Worm (Caenorhabditis elegans) whole organism, young adult: ENCODE data around the gene F58G11.4.
A peak's percentile ranks its signal among the peaks of the same experiment; 100 is the strongest.

ENCODE experiments used
- F22D6.2 ChIP-seq: sonication (generic microtip); optimal IDR thresholded peaks from 2 replicates; lab custom pipeline; 2016; ENCODE audit warnings: mild to moderate bottlenecking, missing genetic modification characterization, missing compliant biosample characterization
- F39B2.1 ChIP-seq: fragments of 200-800 bp; sonication (Bioruptor generic); IDR thresholded peaks from 2 replicates; pipeline ENCODE4 v1.3.6; 2022; ENCODE audit warnings: missing genetic modification reagents, missing genetic modification characterization, missing compliant biosample characterization
- F55B11.4 ChIP-seq: sonication (generic microtip); optimal IDR thresholded peaks from 2 replicates; lab custom pipeline; 2016; ENCODE audit warnings: missing compliant biosample characterization, missing genetic modification characterization, borderline replicate concordance; ENCODE audit not compliant: insufficient read depth
- F57A8.1 ChIP-seq: fragments of 200-800 bp; sonication (Bioruptor generic); optimal IDR thresholded peaks from 2 replicates; lab custom pipeline; 2018; ENCODE audit warnings: mild to moderate bottlenecking, missing genetic modification characterization, moderate library complexity, missing compliant biosample characterization
- F57C9.4 ChIP-seq: sonication (generic microtip); optimal IDR thresholded peaks from 2 replicates; lab custom pipeline; 2017; ENCODE audit warnings: mild to moderate bottlenecking, missing genetic modification characterization, missing compliant biosample characterization
- Y53G8AR.9 ChIP-seq: fragments of 200-800 bp; sonication (Bioruptor generic); conservative IDR thresholded peaks from 2 replicates; pipeline ENCODE4 v1.3.6; 2022; ENCODE audit warnings: missing genetic modification reagents, missing genetic modification characterization, missing compliant biosample characterization
- Y67H2A.10 ChIP-seq: fragments of 200-800 bp; sonication (Bioruptor generic); conservative IDR thresholded peaks from 2 replicates; pipeline ENCODE4 v1.3.6; 2022; ENCODE audit warnings: missing genetic modification reagents, missing genetic modification characterization, missing compliant biosample characterization
- Y95B8A.8 ChIP-seq: fragments of 200-800 bp; sonication (Bioruptor generic); IDR thresholded peaks from 2 replicates; pipeline ENCODE4 v1.3.6; 2022; ENCODE audit warnings: missing genetic modification reagents, missing genetic modification characterization, missing compliant biosample characterization
- akir-1 ChIP-seq: fragments of 200-800 bp; sonication (Bioruptor generic); optimal IDR thresholded peaks from 2 replicates; lab custom pipeline; 2018; ENCODE audit warnings: mild to moderate bottlenecking, missing genetic modification characterization, moderate library complexity, missing compliant biosample characterization
- aptf-2 ChIP-seq: fragments of 200-800 bp; sonication (Bioruptor generic); conservative IDR thresholded peaks from 2 replicates; pipeline ENCODE4 v1.3.6; 2022; ENCODE audit warnings: missing genetic modification reagents, missing genetic modification characterization, missing compliant biosample characterization
- aptf-3 ChIP-seq: fragments of 200-800 bp; sonication (Bioruptor generic); IDR thresholded peaks from 2 replicates; pipeline ENCODE4 v1.3.6; 2022; ENCODE audit warnings: missing genetic modification characterization, missing compliant biosample characterization
- attf-5 ChIP-seq: fragments of 200-800 bp; sonication (Bioruptor generic); optimal IDR thresholded peaks from 2 replicates; lab custom pipeline; 2018; ENCODE audit warnings: mild to moderate bottlenecking, missing genetic modification characterization, missing compliant biosample characterization
- bed-1 ChIP-seq: fragments of 200-800 bp; sonication (Bioruptor generic); IDR thresholded peaks from 2 replicates; pipeline ENCODE4 v1.3.6; 2022; ENCODE audit warnings: missing genetic modification reagents, missing genetic modification characterization, missing compliant biosample characterization
- ceh-27 ChIP-seq: fragments of 200-800 bp; sonication (Bioruptor generic); optimal IDR thresholded peaks from 2 replicates; lab custom pipeline; 2018; ENCODE audit warnings: mild to moderate bottlenecking, missing genetic modification characterization, moderate library complexity, missing compliant biosample characterization
- ceh-79 ChIP-seq: sonication (generic microtip); optimal IDR thresholded peaks from 2 replicates; lab custom pipeline; 2017; ENCODE audit warnings: mild to moderate bottlenecking, missing genetic modification characterization, missing compliant biosample characterization
- ceh-91 ChIP-seq: fragments of 200-800 bp; sonication (Bioruptor generic); IDR thresholded peaks from 2 replicates; pipeline ENCODE4 v1.3.6; 2022; ENCODE audit warnings: missing genetic modification reagents, missing genetic modification characterization, missing compliant biosample characterization
- dpff-1 ChIP-seq: sonication (generic microtip); optimal IDR thresholded peaks from 2 replicates; lab custom pipeline; 2017; ENCODE audit warnings: mild to moderate bottlenecking, missing genetic modification characterization, missing compliant biosample characterization
- efl-1 ChIP-seq: fragments of 150-350 bp; optimal IDR thresholded peaks from 2 replicates; lab custom pipeline; 2014; ENCODE audit warnings: missing biosample characterization, missing genetic modification reagents, missing genetic modification characterization
- fkh-3 ChIP-seq: sonication (generic microtip); optimal IDR thresholded peaks from 2 replicates; lab custom pipeline; 2016; ENCODE audit warnings: mild to moderate bottlenecking, missing genetic modification characterization, missing compliant biosample characterization
- hlh-12 ChIP-seq: sonication (generic microtip); optimal IDR thresholded peaks from 2 replicates; lab custom pipeline; 2016; ENCODE audit warnings: missing genetic modification characterization, missing compliant biosample characterization
- hlh-26 ChIP-seq: fragments of 200-800 bp; sonication (Bioruptor generic); conservative IDR thresholded peaks from 2 replicates; pipeline ENCODE4 v1.3.6; 2022; ENCODE audit warnings: missing genetic modification reagents, missing genetic modification characterization, missing compliant biosample characterization
- hmg-1.2 ChIP-seq: fragments of 200-800 bp; sonication (Bioruptor generic); IDR thresholded peaks from 2 replicates; pipeline ENCODE4 v1.3.6; 2022; ENCODE audit warnings: missing genetic modification reagents, missing genetic modification characterization, missing compliant biosample characterization
- hrde-1 ChIP-seq: sonication (generic microtip); optimal IDR thresholded peaks from 2 replicates; lab custom pipeline; 2016; ENCODE audit warnings: missing genetic modification characterization, mild to moderate bottlenecking, missing compliant biosample characterization, moderate library complexity, missing genotype, missing genetic modification reagents, borderline replicate concordance
- hsf-1 ChIP-seq: fragments of 200-800 bp; sonication (Bioruptor generic); IDR thresholded peaks from 2 replicates; pipeline ENCODE4 v1.3.6; 2022; ENCODE audit warnings: missing genetic modification reagents, missing genetic modification characterization, missing compliant biosample characterization
- lin-54 ChIP-seq: fragments of 200-800 bp; sonication (Bioruptor generic); optimal IDR thresholded peaks from 2 replicates; lab custom pipeline; 2018; ENCODE audit warnings: mild to moderate bottlenecking, missing genetic modification characterization, missing compliant biosample characterization
- lsl-1 ChIP-seq: fragments of 200-800 bp; sonication (Bioruptor generic); optimal IDR thresholded peaks from 2 replicates; lab custom pipeline; 2018; ENCODE audit warnings: mild to moderate bottlenecking, missing genetic modification characterization, moderate library complexity, missing compliant biosample characterization
- madf-10 ChIP-seq: sonication (generic microtip); optimal IDR thresholded peaks from 2 replicates; lab custom pipeline; 2016; ENCODE audit warnings: mild to moderate bottlenecking, missing genetic modification characterization, missing compliant biosample characterization
- madf-3 ChIP-seq: fragments of 200-800 bp; sonication (Bioruptor generic); IDR thresholded peaks from 2 replicates; pipeline ENCODE4 v1.3.6; 2022; ENCODE audit warnings: missing genetic modification reagents, missing genetic modification characterization, missing compliant biosample characterization
- madf-6 ChIP-seq: fragments of 200-800 bp; sonication (Bioruptor generic); IDR thresholded peaks from 2 replicates; pipeline ENCODE4 v1.3.6; 2022; ENCODE audit warnings: missing genetic modification reagents, missing genetic modification characterization, missing compliant biosample characterization
- madf-8 ChIP-seq: fragments of 200-800 bp; sonication (Bioruptor generic); conservative IDR thresholded peaks from 2 replicates; pipeline ENCODE4 v1.3.6; 2022; ENCODE audit warnings: missing genetic modification reagents, missing genetic modification characterization, missing compliant biosample characterization
- mcd-1 ChIP-seq: fragments of 200-800 bp; sonication (Bioruptor generic); IDR thresholded peaks from 2 replicates; pipeline ENCODE4 v1.3.6; 2022; ENCODE audit warnings: missing genetic modification reagents, missing genetic modification characterization, missing compliant biosample characterization
- pbrm-1 ChIP-seq: fragments of 200-800 bp; sonication (Bioruptor generic); IDR thresholded peaks from 2 replicates; pipeline ENCODE4 v1.3.6; 2022; ENCODE audit warnings: missing genetic modification reagents, missing genetic modification characterization, missing compliant biosample characterization
- rcor-1 ChIP-seq: fragments of 200-800 bp; sonication (Bioruptor generic); IDR thresholded peaks from 2 replicates; pipeline ENCODE4 v1.3.6; 2022; ENCODE audit warnings: missing genetic modification reagents, missing genetic modification characterization, missing compliant biosample characterization
- rec-8 ChIP-seq, 2 experiments: sonication (generic microtip); optimal IDR thresholded peaks; 2 replicates each; lab custom pipeline; 2016; ENCODE audit warnings: mild to moderate bottlenecking in 2 of 2, missing genetic modification characterization in 2 of 2, missing genetic modification reagents in 2 of 2, missing genotype in 2 of 2, missing biosample characterization in 1 of 2, missing compliant biosample characterization in 1 of 2, moderate library complexity in 1 of 2
- repo-1 ChIP-seq: sonication (generic microtip); optimal IDR thresholded peaks from 2 replicates; lab custom pipeline; 2017; ENCODE audit warnings: mild to moderate bottlenecking, missing genetic modification characterization, missing compliant biosample characterization
- sea-2 ChIP-seq: fragments of 200-800 bp; sonication (Bioruptor generic); IDR thresholded peaks from 2 replicates; pipeline ENCODE4 v1.3.6; 2022; ENCODE audit warnings: missing genetic modification characterization, missing compliant biosample characterization
- snpc-1.3 ChIP-seq: sonication (generic microtip); optimal IDR thresholded peaks from 2 replicates; lab custom pipeline; 2017; ENCODE audit warnings: missing genetic modification characterization, mild to moderate bottlenecking, missing compliant biosample characterization, antibody characterized with exemption, moderate library complexity, missing genotype, missing genetic modification reagents; ENCODE audit not compliant: insufficient read depth
- snpc-4 ChIP-seq, 5 experiments: fragments of 150-350 bp in 1 of 5; sonication (generic microtip) in 4 of 5; optimal IDR thresholded peaks; 2 replicates each; lab custom pipeline; 2014 to 2018; ENCODE audit warnings: missing genetic modification characterization in 5 of 5, missing biosample characterization in 3 of 5, antibody characterized with exemption in 2 of 5, mild to moderate bottlenecking in 2 of 5, missing compliant biosample characterization in 2 of 5, missing genotype in 2 of 5, moderate library complexity in 2 of 5, missing genetic modification reagents in 1 of 5
- sptf-2 ChIP-seq: fragments of 200-800 bp; sonication (Bioruptor generic); optimal IDR thresholded peaks from 2 replicates; lab custom pipeline; 2018; ENCODE audit warnings: mild to moderate bottlenecking, missing genetic modification characterization, missing compliant biosample characterization
- tbp1 ChIP-seq: fragments of 200-800 bp; sonication (Bioruptor generic); optimal IDR thresholded peaks from 2 replicates; lab custom pipeline; 2018; ENCODE audit warnings: mild to moderate bottlenecking, missing genetic modification characterization, missing compliant biosample characterization
- xnd-1 ChIP-seq: sonication (generic microtip); optimal IDR thresholded peaks from 2 replicates; lab custom pipeline; 2016; ENCODE audit warnings: missing genotype, missing genetic modification reagents, missing genetic modification characterization, missing compliant biosample characterization
- zim-3 ChIP-seq: sonication (generic microtip); optimal IDR thresholded peaks from 2 replicates; lab custom pipeline; 2017; ENCODE audit warnings: mild to moderate bottlenecking, missing genetic modification characterization, moderate library complexity, missing compliant biosample characterization
- ztf-18 ChIP-seq: sonication (generic microtip); optimal IDR thresholded peaks from 2 replicates; lab custom pipeline; 2016; ENCODE audit warnings: missing genotype, mild to moderate bottlenecking, missing genetic modification characterization, missing compliant biosample characterization
- ztf-22 ChIP-seq: fragments of 200-800 bp; sonication (Bioruptor generic); optimal IDR thresholded peaks from 2 replicates; lab custom pipeline; 2018; ENCODE audit warnings: mild to moderate bottlenecking, missing genetic modification characterization, moderate library complexity, missing compliant biosample characterization
- ztf-26 ChIP-seq: sonication (generic microtip); optimal IDR thresholded peaks from 2 replicates; lab custom pipeline; 2017; ENCODE audit warnings: missing genetic modification characterization, missing compliant biosample characterization
- ztf-3 ChIP-seq: fragments of 200-800 bp; sonication (Bioruptor generic); optimal IDR thresholded peaks from 2 replicates; lab custom pipeline; 2018; ENCODE audit warnings: mild to moderate bottlenecking, missing genetic modification characterization, missing compliant biosample characterization
- ztf-6 ChIP-seq: fragments of 200-800 bp; sonication (Bioruptor generic); IDR thresholded peaks from 2 replicates; pipeline ENCODE4 v1.3.6; 2022; ENCODE audit warnings: missing genetic modification reagents, missing genetic modification characterization, missing compliant biosample characterization

The F58G11.4 gene

ce11 chrV:13671911-13672639, at the start of gene F58G11.4, which contains the start of gene mip-2:
Gene F58G11.4, plus strand, starts transcription at chrV:13672589.
Gene mip-2, minus strand, starts transcription at chrV:13671958.
- TF ChIP-seq snpc-4 (GFP tag; optimal IDR thresholded peaks at IDR 0.05; lab: Kevin White, UChicago) (no peak), snpc-4 (tag; optimal IDR thresholded peaks at IDR 0.05; lab: Kevin White, UChicago) (no peak), F22D6.2 (no peak), ztf-22 (no peak), F57C9.4 (tag; lab: Kevin White, UChicago) (no peak), fkh-3 (tag; lab: Kevin White, UChicago) (no peak), efl-1 (peak; percentile 37), repo-1 (tag; lab: Kevin White, UChicago) (no peak), ztf-26 (tag; lab: Kevin White, UChicago) (no peak), ztf-3 (GFP tag; lab: Kevin White, UChicago) (no peak), sea-2 (GFP tag; lab: Robert Waterston, UW) (no peak), pbrm-1 (GFP tag; lab: Robert Waterston, UW) (peak; percentile 55; the same call in 1 of the 2 replicates), madf-10 (tag; lab: Kevin White, UChicago) (no peak), hmg-1.2 (peak; percentile 15; the same call in 1 of the 2 replicates), lin-54 (GFP tag; lab: Kevin White, UChicago) (peak; percentile 32), ceh-79 (tag; lab: Kevin White, UChicago) (no peak), tbp1 (GFP tag; lab: Kevin White, UChicago) (peak; percentile 3), ceh-91 (peak; percentile 81), madf-8 (GFP tag; lab: Robert Waterston, UW) (peak; percentile 93), ztf-6 (GFP tag; lab: Robert Waterston, UW) (no peak), attf-5 (no peak), hlh-26 (GFP tag; lab: Robert Waterston, UW) (no peak), rcor-1 (peak; percentile 9; the same call in 1 of the 2 replicates), F55B11.4 (no peak), F39B2.1 (GFP tag; lab: Robert Waterston, UW) (no peak), ceh-27 (GFP tag; lab: Kevin White, UChicago) (no peak), lsl-1 (peak; percentile 90), aptf-3 (GFP tag; lab: Robert Waterston, UW) (no peak), mcd-1 (GFP tag; lab: Robert Waterston, UW) (0 out of 2 replicates have a peak, but pooled peaks have one; percentile 25), akir-1 (GFP tag; lab: Kevin White, UChicago) (no peak), sptf-2 (GFP tag; lab: Kevin White, UChicago) (no peak), snpc-1.3 (tag; lab: Kevin White, UChicago) (no peak), madf-6 (GFP tag; lab: Robert Waterston, UW) (peak; percentile 94), rec-8 (tag; optimal IDR thresholded peaks at IDR 0.05; lab: Kevin White, UChicago) (no peak), zim-3 (tag; lab: Kevin White, UChicago) (no peak), aptf-2 (GFP tag; lab: Robert Waterston, UW) (no peak), ztf-18 (tag; lab: Kevin White, UChicago) (peak; percentile 73), Y95B8A.8 (GFP tag; lab: Robert Waterston, UW) (no peak), hlh-12 (tag; lab: Kevin White, UChicago) (no peak), Y53G8AR.9 (GFP tag; lab: Robert Waterston, UW) (no peak), Y67H2A.10 (GFP tag; lab: Robert Waterston, UW) (no peak), F57A8.1 (GFP tag; lab: Kevin White, UChicago) (no peak), madf-3 (GFP tag; lab: Robert Waterston, UW) (no peak), hrde-1 (no peak), hsf-1 (GFP tag; lab: Robert Waterston, UW) (peak; percentile 96), dpff-1 (tag; lab: Kevin White, UChicago) (no peak), bed-1 (GFP tag; lab: Robert Waterston, UW) (no peak), xnd-1 (tag; lab: Kevin White, UChicago) (peak; percentile 58)
